Worm (Caenorhabditis elegans): ENCODE results near the gene C04H4.1.

The C04H4.1 gene

ce11 chrII:7958544-7958943, at the start of gene C04H4.1:
Gene C04H4.1 (plus strand): TSS chrII:7958844.
- TF ChIP-seq F13C5.2 (tag; optimal IDR thresholded peaks at IDR 0.05) (no peak), tbx-11 (GFP tag; IDR thresholded peaks at IDR 0.05) (no peak), ceh-13 (GFP tag; optimal IDR thresholded peaks at IDR 0.05) (no peak), ets-7 (tag; optimal IDR thresholded peaks at IDR 0.05) (no peak), pes-1 (GFP tag; IDR thresholded peaks at IDR 0.05) (no peak)

ce11 chrII:7911015-7911414, 47.6 kb upstream of the C04H4.1 start, which contains the start of gene ZK675.4:
Gene ZK675.4 (plus strand): TSS chrII:7911315.
- TF ChIP-seq tra-4 (tag; optimal IDR thresholded peaks at IDR 0.05), result no peak
- TF ChIP-seq ama-1 (optimal IDR thresholded peaks at IDR 0.05), result no peak
- no peak for TF ChIP-seq F13C5.2 (tag; optimal IDR thresholded peaks at IDR 0.05)
- TF ChIP-seq hmg-4 (GFP tag; optimal IDR thresholded peaks at IDR 0.05), result no peak
- TF ChIP-seq tbx-37 (GFP tag; conservative IDR thresholded peaks at IDR 0.05), result no peak

- TF ChIP-seq ceh-13 (GFP tag; optimal IDR thresholded peaks at IDR 0.05), result no peak
- no peak for TF ChIP-seq hmg-4 (GFP tag; optimal IDR thresholded peaks at IDR 0.05)
- TF ChIP-seq ama-1 (optimal IDR thresholded peaks at IDR 0.05), result no peak
- TF ChIP-seq pes-1 (GFP tag; IDR thresholded peaks at IDR 0.05), result no peak
- TF ChIP-seq tbx-37 (GFP tag; conservative IDR thresholded peaks at IDR 0.05), result no peak
- no peak for TF ChIP-seq ets-7 (tag; optimal IDR thresholded peaks at IDR 0.05)
- no peak for TF ChIP-seq flt-1 (GFP tag; IDR thresholded peaks at IDR 0.05)
- no peak for TF ChIP-seq aly-1 (tag; optimal IDR thresholded peaks at IDR 0.05)
- no peak for TF ChIP-seq sea-1 (GFP tag; conservative IDR thresholded peaks at IDR 0.05)
- no peak for TF ChIP-seq scrt-1 (GFP tag; IDR thresholded peaks at IDR 0.05)
- no peak for TF ChIP-seq F13C5.2 (tag; optimal IDR thresholded peaks at IDR 0.05)
- TF ChIP-seq B0310.2 (tag; optimal IDR thresholded peaks at IDR 0.05), result no peak
Observed at ce11 chrII:7920178-7920577, 38.5 kb upstream of the C04H4.1 start.

- TF ChIP-seq pes-1 (GFP tag; IDR thresholded peaks at IDR 0.05), result no peak
- no peak for TF ChIP-seq aly-1 (tag; optimal IDR thresholded peaks at IDR 0.05)
- no peak for TF ChIP-seq tbx-37 (GFP tag; conservative IDR thresholded peaks at IDR 0.05)
Observed at ce11 chrII:7921155-7921554, 37.5 kb upstream of the C04H4.1 start.

ce11 chrII:7928600-7928999, 30.0 kb upstream of the C04H4.1 start, which contains the start of gene spv-1:
Gene spv-1 (minus strand): TSS chrII:7928700.
- TF ChIP-seq flt-1 (GFP tag; IDR thresholded peaks at IDR 0.05) (no peak), hnd-1 (tag; optimal IDR thresholded peaks at IDR 0.05) (no peak), tra-4 (tag; optimal IDR thresholded peaks at IDR 0.05) (no peak), sea-1 (GFP tag; conservative IDR thresholded peaks at IDR 0.05) (no peak), hmbx-1 (tag; optimal IDR thresholded peaks at IDR 0.05) (no peak), pes-1 (GFP tag; IDR thresholded peaks at IDR 0.05) (no peak), tbx-37 (GFP tag; conservative IDR thresholded peaks at IDR 0.05) (no peak), scrt-1 (GFP tag; IDR thresholded peaks at IDR 0.05) (no peak), ceh-36 (tag; optimal IDR thresholded peaks at IDR 0.05) (no peak), F13C5.2 (tag; optimal IDR thresholded peaks at IDR 0.05) (no peak), ama-1 (optimal IDR thresholded peaks at IDR 0.05) (no peak), B0310.2 (tag; optimal IDR thresholded peaks at IDR 0.05) (no peak), aly-1 (tag; optimal IDR thresholded peaks at IDR 0.05) (no peak), ets-7 (tag; optimal IDR thresholded peaks at IDR 0.05) (no peak)

- TF ChIP-seq tbx-11 (GFP tag; IDR thresholded peaks at IDR 0.05), result no peak
- no peak for TF ChIP-seq F13C5.2 (tag; optimal IDR thresholded peaks at IDR 0.05)
- no peak for TF ChIP-seq hmbx-1 (tag; optimal IDR thresholded peaks at IDR 0.05)
- no peak for TF ChIP-seq tbx-37 (GFP tag; conservative IDR thresholded peaks at IDR 0.05)
- TF ChIP-seq flt-1 (GFP tag; IDR thresholded peaks at IDR 0.05), result no peak
- no peak for TF ChIP-seq scrt-1 (GFP tag; IDR thresholded peaks at IDR 0.05)
- TF ChIP-seq ets-7 (tag; optimal IDR thresholded peaks at IDR 0.05), result no peak
- no peak for TF ChIP-seq sea-1 (GFP tag; conservative IDR thresholded peaks at IDR 0.05)
Observed at ce11 chrII:7930671-7931070, 28.0 kb upstream of the C04H4.1 start.

- TF ChIP-seq B0310.2 (tag; optimal IDR thresholded peaks at IDR 0.05), result no peak
- no peak for TF ChIP-seq ets-7 (tag; optimal IDR thresholded peaks at IDR 0.05)
- no peak for TF ChIP-seq aly-1 (tag; optimal IDR thresholded peaks at IDR 0.05)
- TF ChIP-seq ceh-13 (GFP tag; optimal IDR thresholded peaks at IDR 0.05), result no peak
- TF ChIP-seq hnd-1 (tag; optimal IDR thresholded peaks at IDR 0.05), result no peak
- no peak for TF ChIP-seq hmg-4 (GFP tag; optimal IDR thresholded peaks at IDR 0.05)
- no peak for TF ChIP-seq ama-1 (optimal IDR thresholded peaks at IDR 0.05)
Observed at ce11 chrII:7935622-7936021, 23.0 kb upstream of the C04H4.1 start.

ce11 chrII:7938078-7938477, 20.6 kb upstream of the C04H4.1 start, which contains the start of gene ZK669.2:
Gene ZK669.2 (minus strand): TSS chrII:7938178.
- TF ChIP-seq hnd-1 (tag; optimal IDR thresholded peaks at IDR 0.05) (no peak), hmg-4 (GFP tag; optimal IDR thresholded peaks at IDR 0.05) (no peak), tra-4 (tag; optimal IDR thresholded peaks at IDR 0.05) (no peak), ceh-13 (GFP tag; optimal IDR thresholded peaks at IDR 0.05) (no peak), ceh-36 (tag; optimal IDR thresholded peaks at IDR 0.05) (no peak), aly-1 (tag; optimal IDR thresholded peaks at IDR 0.05) (no peak), flt-1 (GFP tag; IDR thresholded peaks at IDR 0.05) (no peak), tbx-11 (GFP tag; IDR thresholded peaks at IDR 0.05) (no peak), ets-7 (tag; optimal IDR thresholded peaks at IDR 0.05) (no peak), B0310.2 (tag; optimal IDR thresholded peaks at IDR 0.05) (no peak), F13C5.2 (tag; optimal IDR thresholded peaks at IDR 0.05) (no peak)

- TF ChIP-seq B0310.2 (tag; optimal IDR thresholded peaks at IDR 0.05) (no peak), tbx-37 (GFP tag; conservative IDR thresholded peaks at IDR 0.05) (no peak), ets-7 (tag; optimal IDR thresholded peaks at IDR 0.05) (no peak), ceh-13 (GFP tag; optimal IDR thresholded peaks at IDR 0.05) (no peak), hmbx-1 (tag; optimal IDR thresholded peaks at IDR 0.05) (no peak), flt-1 (GFP tag; IDR thresholded peaks at IDR 0.05) (no peak), ama-1 (optimal IDR thresholded peaks at IDR 0.05) (no peak), pes-1 (GFP tag; IDR thresholded peaks at IDR 0.05) (no peak), aly-1 (tag; optimal IDR thresholded peaks at IDR 0.05) (no peak), ceh-36 (tag; optimal IDR thresholded peaks at IDR 0.05) (no peak), hnd-1 (tag; optimal IDR thresholded peaks at IDR 0.05) (no peak), sea-1 (GFP tag; conservative IDR thresholded peaks at IDR 0.05) (no peak), F13C5.2 (tag; optimal IDR thresholded peaks at IDR 0.05) (no peak)
Observed at ce11 chrII:7940848-7941247, 17.8 kb upstream of the C04H4.1 start, which contains the start of gene ZK669.3. Gene ZK669.3 (plus strand): TSS chrII:7941148.

All from whole organism, early embryonic.